Fruit fly (Drosophila melanogaster) whole organism, prepupa: ENCODE measurements around the gene CG6912.

Source experiments
- CG10631 ChIP-seq: fragments of 200-800 bp; sonication (Bioruptor generic); optimal IDR thresholded peaks from 2 replicates; lab custom pipeline; 2016; ENCODE audit warnings: missing biosample characterization, missing genetic modification characterization
- CG10669 ChIP-seq: fragments of 200-800 bp; sonication (Bioruptor generic); optimal IDR thresholded peaks from 3 replicates; lab custom pipeline; 2018; ENCODE audit warnings: missing biosample characterization, mild to moderate bottlenecking, missing genetic modification characterization, moderate library complexity
- CG32006 ChIP-seq: fragments of 200-800 bp; sonication (Bioruptor generic); optimal IDR thresholded peaks from 3 replicates; lab custom pipeline; 2017; ENCODE audit warnings: missing biosample characterization, mild to moderate bottlenecking, missing genetic modification characterization
- CG6854 ChIP-seq: fragments of 200-800 bp; sonication (Bioruptor generic); optimal IDR thresholded peaks from 2 replicates; lab custom pipeline; 2017; ENCODE audit warnings: missing biosample characterization, mild to moderate bottlenecking, missing genetic modification characterization
- CG7368 ChIP-seq: fragments of 200-800 bp; sonication (Bioruptor generic); optimal IDR thresholded peaks from 3 replicates; lab custom pipeline; 2016; ENCODE audit warnings: missing biosample characterization, missing genetic modification characterization
- Gug ChIP-seq: fragments of 200-800 bp; sonication (Bioruptor generic); IDR thresholded peaks from 2 replicates; pipeline ENCODE4 v1.3.6; 2022; ENCODE audit warnings: missing biosample characterization, missing genetic modification characterization
- Hr39 ChIP-seq: fragments of 200-800 bp; sonication (Bioruptor generic); optimal IDR thresholded peaks from 2 replicates; lab custom pipeline; 2016; ENCODE audit warnings: missing biosample characterization, missing genetic modification characterization
- Sox14 ChIP-seq: fragments of 200-800 bp; sonication (Bioruptor generic); optimal IDR thresholded peaks from 3 replicates; lab custom pipeline; 2016; ENCODE audit warnings: missing biosample characterization, missing genetic modification characterization
- acj6 ChIP-seq: fragments of 200-800 bp; sonication (Bioruptor generic); optimal IDR thresholded peaks from 3 replicates; lab custom pipeline; 2016; ENCODE audit warnings: missing biosample characterization, missing genetic modification characterization
- esn ChIP-seq: fragments of 200-800 bp; sonication (Bioruptor generic); optimal IDR thresholded peaks from 2 replicates; lab custom pipeline; 2016; ENCODE audit warnings: missing biosample characterization, mild to moderate bottlenecking, missing genetic modification characterization, moderate library complexity
- vri ChIP-seq: fragments of 200-800 bp; sonication (Bioruptor generic); optimal IDR thresholded peaks from 3 replicates; lab custom pipeline; 2016; ENCODE audit warnings: missing biosample characterization, mild to moderate bottlenecking, missing genetic modification characterization

dm6 chr3R:15089922-15090261, 46.9 kb downstream of the CG6912 start:
- peak; percentile 76 for TF ChIP-seq CG10669 (GFP tag; lab: Kevin White, UChicago)
- peak; percentile 52 for TF ChIP-seq esn (GFP tag; lab: Kevin White, UChicago)
- TF ChIP-seq CG10631 (GFP tag; lab: Kevin White, UChicago): peak; percentile 67
- no peak for TF ChIP-seq CG6854 (GFP tag; lab: Kevin White, UChicago)
- TF ChIP-seq Hr39 (GFP tag; lab: Kevin White, UChicago): peak; percentile 35
- peak; percentile 79 for TF ChIP-seq acj6 (GFP tag; lab: Kevin White, UChicago)
- peak; percentile 78 for TF ChIP-seq CG32006 (GFP tag; lab: Kevin White, UChicago)
- TF ChIP-seq Gug: peak; percentile 57; the same call in 1 of the 2 replicates
- no peak for TF ChIP-seq vri
- TF ChIP-seq CG7368 (GFP tag; lab: Kevin White, UChicago): peak; percentile 20
- TF ChIP-seq Sox14 (GFP tag; lab: Kevin White, UChicago): peak; percentile 83
